Fruit fly (Drosophila melanogaster) whole organism, embryonic: ENCODE results near the gene Slob.

ENCODE experiments used
- ATbp ChIP-seq: fragments of 200-800 bp; sonication (Bioruptor generic); optimal IDR thresholded peaks from 2 replicates; lab custom pipeline; 2017; ENCODE audit warnings: missing biosample characterization, mild to moderate bottlenecking, missing genetic modification characterization, missing genetic modification reagents
- Awh ChIP-seq: fragments of 200-800 bp; sonication (Bioruptor generic); IDR thresholded peaks from 2 replicates; pipeline ENCODE4, ENCODE4 v1.3.6; 2022; ENCODE audit warnings: missing biosample characterization, missing genetic modification characterization
- Blimp-1 ChIP-seq: fragments of 200-800 bp; sonication (Bioruptor generic); optimal IDR thresholded peaks from 3 replicates; lab custom pipeline; 2018; ENCODE audit warnings: missing biosample characterization, missing genetic modification characterization, mild to moderate bottlenecking, moderate library complexity, missing genetic modification reagents
- BtbVII ChIP-seq: fragments of 200-800 bp; sonication (Bioruptor generic); optimal IDR thresholded peaks from 3 replicates; lab custom pipeline; 2017; ENCODE audit warnings: missing biosample characterization, mild to moderate bottlenecking, missing genetic modification characterization
- CG10209 ChIP-seq: fragments of 200-800 bp; sonication (Bioruptor generic); optimal IDR thresholded peaks from 3 replicates; lab custom pipeline; 2017; ENCODE audit warnings: missing biosample characterization, mild to moderate bottlenecking, missing genetic modification characterization, missing genetic modification reagents
- CG10543 ChIP-seq: fragments of 200-800 bp; sonication (Bioruptor generic); optimal IDR thresholded peaks from 3 replicates; lab custom pipeline; 2017; ENCODE audit warnings: missing biosample characterization, mild to moderate bottlenecking, missing genetic modification characterization, moderate library complexity
- CG11504 ChIP-seq: fragments of 200-800 bp; sonication (Bioruptor generic); optimal IDR thresholded peaks from 3 replicates; lab custom pipeline; 2019; ENCODE audit warnings: missing biosample characterization, mild to moderate bottlenecking, missing genetic modification characterization, moderate library complexity
- CG12071 ChIP-seq: fragments of 200-800 bp; sonication (Bioruptor generic); optimal IDR thresholded peaks from 3 replicates; lab custom pipeline; 2018; ENCODE audit warnings: missing biosample characterization, mild to moderate bottlenecking, missing genetic modification characterization
- CG12769 ChIP-seq: fragments of 200-800 bp; sonication (Bioruptor generic); optimal IDR thresholded peaks from 2 replicates; lab custom pipeline; 2019; ENCODE audit warnings: missing biosample characterization, mild to moderate bottlenecking, missing genetic modification characterization, moderate library complexity
- CG14965 ChIP-seq: fragments of 200-800 bp; sonication (Bioruptor generic); optimal IDR thresholded peaks from 2 replicates; lab custom pipeline; 2016; ENCODE audit warnings: missing biosample characterization, missing genetic modification characterization, borderline replicate concordance
- CG1529 ChIP-seq: fragments of 200-800 bp; sonication (Bioruptor generic); optimal IDR thresholded peaks from 3 replicates; lab custom pipeline; 2018; ENCODE audit warnings: missing biosample characterization, missing genetic modification characterization
- CG15514 ChIP-seq: fragments of 200-800 bp; sonication (Bioruptor generic); optimal IDR thresholded peaks from 3 replicates; lab custom pipeline; 2017; ENCODE audit warnings: missing biosample characterization, missing genetic modification characterization, mild to moderate bottlenecking, moderate library complexity, missing genetic modification reagents
- CG2199 ChIP-seq: fragments of 200-800 bp; sonication (Bioruptor generic); IDR thresholded peaks from 3 replicates; pipeline ENCODE4 v1.3.6; 2022; ENCODE audit warnings: missing biosample characterization, missing genetic modification characterization
- CG2875 ChIP-seq: fragments of 200-800 bp; sonication (Bioruptor generic); optimal IDR thresholded peaks from 2 replicates; lab custom pipeline; 2017; ENCODE audit warnings: missing biosample characterization, mild to moderate bottlenecking, missing genetic modification characterization, missing genetic modification reagents
- CG31365 ChIP-seq: fragments of 200-800 bp; sonication (Bioruptor generic); optimal IDR thresholded peaks from 2 replicates; lab custom pipeline; 2018; ENCODE audit warnings: missing biosample characterization, mild to moderate bottlenecking, missing genetic modification characterization
- CG3847 ChIP-seq: fragments of 200-800 bp; sonication (Bioruptor generic); IDR thresholded peaks from 2 replicates; pipeline ENCODE4 v1.3.6; 2022; ENCODE audit warnings: missing biosample characterization, missing genetic modification characterization
- CG6813 ChIP-seq: fragments of 200-800 bp; sonication (Bioruptor generic); optimal IDR thresholded peaks from 2 replicates; lab custom pipeline; 2017; ENCODE audit warnings: missing biosample characterization, missing genetic modification characterization, mild to moderate bottlenecking, moderate library complexity, missing genetic modification reagents
- CG7271 ChIP-seq: fragments of 200-800 bp; sonication (Bioruptor generic); optimal IDR thresholded peaks from 2 replicates; lab custom pipeline; 2018; ENCODE audit warnings: missing biosample characterization, mild to moderate bottlenecking, missing genetic modification characterization, moderate library complexity
- CG7963 ChIP-seq: fragments of 200-800 bp; sonication (Bioruptor generic); IDR thresholded peaks from 3 replicates; pipeline ENCODE4 v1.3.6; 2022; ENCODE audit warnings: missing biosample characterization, missing genetic modification characterization; ENCODE audit not compliant: partially characterized antibody
- CG7987 ChIP-seq: fragments of 200-800 bp; sonication (Bioruptor generic); optimal IDR thresholded peaks from 2 replicates; lab custom pipeline; 2018; ENCODE audit warnings: missing biosample characterization, mild to moderate bottlenecking, missing genetic modification characterization, moderate library complexity
- Fer1 ChIP-seq: fragments of 200-800 bp; sonication (Bioruptor generic); optimal IDR thresholded peaks from 2 replicates; lab custom pipeline; 2017; ENCODE audit warnings: missing biosample characterization, mild to moderate bottlenecking, missing genetic modification characterization
- HHEX ChIP-seq: fragments of 200-800 bp; sonication (Bioruptor generic); optimal IDR thresholded peaks from 3 replicates; lab custom pipeline; 2017; ENCODE audit warnings: missing biosample characterization, mild to moderate bottlenecking, missing genetic modification characterization, missing genetic modification reagents
- Hr78 ChIP-seq, 2 experiments: fragments of 200-800 bp in 1 of 2; fragments of >200 bp in 1 of 2; sonication (Bioruptor generic) in 1 of 2; optimal IDR thresholded peaks; 2 replicates each; lab custom pipeline; 2017 to 2019; ENCODE audit warnings: missing biosample characterization in 2 of 2, missing genetic modification characterization in 2 of 2, mild to moderate bottlenecking in 1 of 2, moderate library complexity in 1 of 2
- Opbp ChIP-seq: fragments of 200-800 bp; sonication (Bioruptor generic); IDR thresholded peaks from 3 replicates; pipeline ENCODE4 v1.3.6; 2022; ENCODE audit warnings: missing biosample characterization, missing genetic modification characterization; ENCODE audit not compliant: partially characterized antibody
- Rx ChIP-seq: fragments of 200-800 bp; sonication (Bioruptor generic); IDR thresholded peaks from 2 replicates; pipeline ENCODE4 v1.3.6; 2022; ENCODE audit warnings: missing biosample characterization, missing genetic modification characterization
- Sox100B ChIP-seq: fragments of 200-800 bp; sonication (Bioruptor generic); optimal IDR thresholded peaks from 3 replicates; lab custom pipeline; 2018; ENCODE audit warnings: missing biosample characterization, mild to moderate bottlenecking, missing genetic modification characterization
- Spps ChIP-seq: fragments of 200-800 bp; sonication (Bioruptor generic); optimal IDR thresholded peaks from 2 replicates; lab custom pipeline; 2018; ENCODE audit warnings: missing biosample characterization, mild to moderate bottlenecking, missing genetic modification characterization
- YL-1 ChIP-seq: fragments of 200-800 bp; sonication (Bioruptor generic); optimal IDR thresholded peaks from 3 replicates; lab custom pipeline; 2017; ENCODE audit warnings: missing biosample characterization, mild to moderate bottlenecking, missing genetic modification characterization
- ap ChIP-seq: fragments of 200-800 bp; sonication (Bioruptor generic); IDR thresholded peaks from 2 replicates; pipeline ENCODE4 v1.3.6; 2022; ENCODE audit warnings: missing biosample characterization, missing genetic modification characterization
- crp ChIP-seq, 2 experiments: fragments of 200-800 bp; sonication (Bioruptor generic); optimal IDR thresholded peaks; 2 replicates in 1 of 2; 3 replicates in 1 of 2; lab custom pipeline; 2017; ENCODE audit warnings: missing biosample characterization in 2 of 2, missing genetic modification characterization in 2 of 2, mild to moderate bottlenecking in 1 of 2, moderate library complexity in 1 of 2
- dmrt11E ChIP-seq: fragments of 200-800 bp; sonication (Bioruptor generic); optimal IDR thresholded peaks from 3 replicates; lab custom pipeline; 2018; ENCODE audit warnings: missing biosample characterization, mild to moderate bottlenecking, missing genetic modification characterization, moderate library complexity
- dysf ChIP-seq: fragments of 200-800 bp; sonication (Bioruptor generic); IDR thresholded peaks from 3 replicates; pipeline ENCODE4 v1.3.6; 2022; ENCODE audit warnings: missing biosample characterization, missing genetic modification characterization
- gcm ChIP-seq: fragments of 200-800 bp; sonication (Bioruptor generic); optimal IDR thresholded peaks from 2 replicates; lab custom pipeline; 2019; ENCODE audit warnings: missing biosample characterization, mild to moderate bottlenecking, missing genetic modification characterization, moderate library complexity
- gsb ChIP-seq: fragments of 200-800 bp; sonication (Bioruptor generic); IDR thresholded peaks from 2 replicates; pipeline ENCODE4 v1.3.6; 2022; ENCODE audit warnings: missing biosample characterization, missing genetic modification characterization
- insv ChIP-seq, 2 experiments: fragments of 200-800 bp; sonication (Bioruptor generic); optimal IDR thresholded peaks; 3 replicates each; lab custom pipeline; 2016 to 2018; ENCODE audit warnings: missing biosample characterization in 2 of 2, missing genetic modification characterization in 2 of 2
- nau ChIP-seq: fragments of 200-800 bp; sonication (Bioruptor generic); optimal IDR thresholded peaks from 3 replicates; lab custom pipeline; 2017; ENCODE audit warnings: missing biosample characterization, mild to moderate bottlenecking, missing genetic modification characterization, missing genetic modification reagents
- nerfin-1 ChIP-seq: fragments of 200-800 bp; sonication (Bioruptor generic); optimal IDR thresholded peaks from 3 replicates; lab custom pipeline; 2019; ENCODE audit warnings: missing biosample characterization, mild to moderate bottlenecking, missing genetic modification characterization, moderate library complexity
- nom ChIP-seq: fragments of 200-800 bp; sonication (Bioruptor generic); optimal IDR thresholded peaks from 2 replicates; lab custom pipeline; 2017; ENCODE audit warnings: missing biosample characterization, missing genetic modification characterization, mild to moderate bottlenecking, moderate library complexity, missing genetic modification reagents
- otp ChIP-seq: fragments of 200-800 bp; sonication (Bioruptor generic); IDR thresholded peaks from 3 replicates; pipeline ENCODE4, ENCODE4 v1.3.6; 2022; ENCODE audit warnings: missing biosample characterization, missing genetic modification characterization
- prd ChIP-seq, 3 experiments: fragments of >200 bp in 2 of 3; fragments of 200-800 bp in 1 of 3; sonication (Bioruptor generic) in 1 of 3; optimal IDR thresholded peaks in 2 of 3; IDR thresholded peaks in 1 of 3; 2 replicates in 2 of 3; 3 replicates in 1 of 3; pipeline versions ENCODE4 v1.3.6 to Lab custom; 2017 to 2022; ENCODE audit warnings: missing biosample characterization in 1 of 3, missing genetic modification characterization in 1 of 3
- sr ChIP-seq: fragments of 200-800 bp; sonication (Bioruptor generic); IDR thresholded peaks from 3 replicates; pipeline ENCODE4 v1.3.6; 2022; ENCODE audit warnings: missing biosample characterization, missing genetic modification characterization
- tap ChIP-seq: fragments of 200-800 bp; optimal IDR thresholded peaks from 3 replicates; lab custom pipeline; 2019; ENCODE audit warnings: missing biosample characterization, mild to moderate bottlenecking, missing genetic modification characterization, moderate library complexity
- twi ChIP-seq: fragments of 200-800 bp; optimal IDR thresholded peaks from 2 replicates; lab custom pipeline; 2019; ENCODE audit warnings: missing biosample characterization, mild to moderate bottlenecking, missing genetic modification characterization, moderate library complexity
- unpg ChIP-seq: fragments of 200-800 bp; sonication (Bioruptor generic); optimal IDR thresholded peaks from 3 replicates; lab custom pipeline; 2018; ENCODE audit warnings: missing biosample characterization, mild to moderate bottlenecking, missing genetic modification characterization, moderate library complexity
- usp ChIP-seq: fragments of >200 bp; optimal IDR thresholded peaks from 2 replicates; lab custom pipeline; 2017; ENCODE audit warnings: missing biosample characterization, missing genetic modification characterization

Slob gene

dm6 chr2L:7630673-7631072 lies 44.2 kb downstream of the Slob start:
- TF ChIP-seq ap (GFP tag; lab: Robert Waterston, UW) (0 out of 2 replicates have a peak, but pooled peaks have one; percentile 10), prd (optimal IDR thresholded peaks at IDR 0.05; lab: Kevin White, UChicago) (no peak), prd (GFP tag; IDR thresholded peaks at IDR 0.05; lab: Robert Waterston, UW) (0 out of 3 replicates have a peak, but pooled peaks have one; percentile 7), nom (GFP tag; lab: Kevin White, UChicago) (no peak), dysf (GFP tag; lab: Robert Waterston, UW) (0 out of 3 replicates have a peak, but pooled peaks have one; percentile 16), CG2199 (GFP tag; lab: Robert Waterston, UW) (0 out of 3 replicates have a peak, but pooled peaks have one; percentile 23), gsb (GFP tag; lab: Robert Waterston, UW) (no peak), YL-1 (GFP tag; lab: Kevin White, UChicago) (no peak), sr (GFP tag; lab: Robert Waterston, UW) (peak; percentile 60; the same call in 2 of the 3 replicates), Spps (tag; lab: Kevin White, UChicago) (no peak), CG11504 (peak; percentile 84)

- TF ChIP-seq ATbp (GFP tag; lab: Kevin White, UChicago) (peak; percentile 23), Awh (GFP tag; lab: Robert Waterston, UW) (peak; percentile 35; the same call in 1 of the 2 replicates), CG31365 (peak; percentile 2), gcm (GFP tag; lab: Kevin White, UChicago) (peak; percentile 6), CG15514 (GFP tag; lab: Kevin White, UChicago) (peak; percentile 46), usp (GFP tag; lab: Kevin White, UChicago) (no peak), insv (GFP tag; optimal IDR thresholded peaks at IDR 0.05; lab: Kevin White, UChicago) (no peak), CG14965 (GFP tag; lab: Kevin White, UChicago) (no peak), crp (GFP tag; optimal IDR thresholded peaks at IDR 0.05; lab: Kevin White, UChicago) (no peak), CG6813 (peak; percentile 51), Blimp-1 (GFP tag; lab: Kevin White, UChicago) (peak; percentile 36), sr (GFP tag; lab: Robert Waterston, UW) (0 out of 3 replicates have a peak, but pooled peaks have one; percentile 8), nau (GFP tag; lab: Kevin White, UChicago) (peak; percentile 55), nerfin-1 (tag; lab: Kevin White, UChicago) (no peak), Hr78 (GFP tag; optimal IDR thresholded peaks at IDR 0.05; lab: Kevin White, UChicago) (peak in 1 of 2 experiments; percentile 62), CG12769 (tag; lab: Kevin White, UChicago) (peak; percentile 73), CG12071 (GFP tag; lab: Kevin White, UChicago) (peak; percentile 28), CG10209 (GFP tag; lab: Kevin White, UChicago) (peak; percentile 15), CG7271 (tag; lab: Kevin White, UChicago) (no peak), otp (GFP tag; lab: Robert Waterston, UW) (peak; percentile 38; the same call in 1 of the 3 replicates), HHEX (GFP tag; lab: Kevin White, UChicago) (peak; percentile 31), CG7963 (no peak), CG1529 (peak; percentile 2), dmrt11E (tag; lab: Kevin White, UChicago) (peak; percentile 34), CG2199 (GFP tag; lab: Robert Waterston, UW) (peak; percentile 100), tap (tag; lab: Kevin White, UChicago) (peak; percentile 6), CG7987 (GFP tag; lab: Kevin White, UChicago) (peak; percentile 49), CG10543 (GFP tag; lab: Kevin White, UChicago) (peak; percentile 17), Rx (GFP tag; lab: Robert Waterston, UW) (no peak), Fer1 (GFP tag; lab: Kevin White, UChicago) (peak; percentile 28), unpg (GFP tag; lab: Kevin White, UChicago) (peak; percentile 23), twi (peak; percentile 59), Opbp (GFP tag; lab: Robert Waterston, UW) (no peak), CG3847 (GFP tag; lab: Robert Waterston, UW) (no peak), Sox100B (GFP tag; lab: Kevin White, UChicago) (peak; percentile 8), CG2875 (GFP tag; lab: Kevin White, UChicago) (peak; percentile 17), BtbVII (GFP tag; lab: Kevin White, UChicago) (peak; percentile 59)
Measured at dm6 chr2L:7628382-7628965, 46.4 kb downstream of the Slob start.
